Worm (Caenorhabditis elegans): ENCODE data around the gene wdr-20.

- TF ChIP-seq madf-2 (tag; optimal IDR thresholded peaks at IDR 0.05), result no peak
- no peak for TF ChIP-seq pqm-1 (tag; optimal IDR thresholded peaks at IDR 0.05)
- no peak for TF ChIP-seq npax-4 (tag; optimal IDR thresholded peaks at IDR 0.05)
- no peak for TF ChIP-seq lim-6 (tag; optimal IDR thresholded peaks at IDR 0.05)
- no peak for TF ChIP-seq hlh-13 (GFP tag; optimal IDR thresholded peaks at IDR 0.05)
- no peak for TF ChIP-seq T23F11.4 (GFP tag; optimal IDR thresholded peaks at IDR 0.05)
- TF ChIP-seq ceh-48 (tag; optimal IDR thresholded peaks at IDR 0.05), result no peak
- TF ChIP-seq nhr-11 (tag; optimal IDR thresholded peaks at IDR 0.05), result no peak
- no peak for TF ChIP-seq ztf-16 (tag; optimal IDR thresholded peaks at IDR 0.05)
- TF ChIP-seq fkh-6 (tag; optimal IDR thresholded peaks at IDR 0.05), result no peak
- no peak for TF ChIP-seq ceh-34 (tag; optimal IDR thresholded peaks at IDR 0.05)
- no peak for TF ChIP-seq nfya-1 (tag; optimal IDR thresholded peaks at IDR 0.05)
- TF ChIP-seq che-1 (tag; optimal IDR thresholded peaks at IDR 0.05), result no peak
Observed at ce11 chrV:10091152-10091551, 42.8 kb downstream of the wdr-20 start, which contains the start of gene R04B5.11.
